Fruit fly (Drosophila melanogaster) whole organism, embryonic: ENCODE measurements around the gene CG31176.

Experiments used
- Atf6 ChIP-seq: fragments of 200-800 bp; sonication (Bioruptor generic); IDR thresholded peaks from 2 replicates; pipeline ENCODE4 v1.3.6; 2022; ENCODE audit warnings: missing biosample characterization, missing genetic modification characterization
- CG10147 ChIP-seq: fragments of 200-800 bp; sonication (Bioruptor generic); optimal IDR thresholded peaks from 2 replicates; lab custom pipeline; 2019; ENCODE audit warnings: missing biosample characterization, mild to moderate bottlenecking, missing genetic modification characterization, moderate library complexity
- CG10209 ChIP-seq: fragments of 200-800 bp; sonication (Bioruptor generic); optimal IDR thresholded peaks from 3 replicates; lab custom pipeline; 2017; ENCODE audit warnings: missing biosample characterization, mild to moderate bottlenecking, missing genetic modification characterization, missing genetic modification reagents
- CG10979 ChIP-seq: fragments of 200-800 bp; sonication (Bioruptor generic); optimal IDR thresholded peaks from 2 replicates; lab custom pipeline; 2018; ENCODE audit warnings: missing biosample characterization, mild to moderate bottlenecking, missing genetic modification characterization, moderate library complexity
- CG11093 ChIP-seq: fragments of 200-800 bp; sonication (Bioruptor generic); IDR thresholded peaks from 3 replicates; pipeline ENCODE4 v1.3.6; 2022; ENCODE audit warnings: missing biosample characterization, missing genetic modification characterization
- CG12942 ChIP-seq: fragments of 200-800 bp; sonication (Bioruptor generic); optimal IDR thresholded peaks from 3 replicates; lab custom pipeline; 2016; ENCODE audit warnings: missing biosample characterization, missing genetic modification characterization
- CG13624 ChIP-seq: fragments of 200-800 bp; sonication (Bioruptor generic); optimal IDR thresholded peaks from 2 replicates; lab custom pipeline; 2016; ENCODE audit warnings: missing biosample characterization, missing genetic modification characterization
- CG14050 ChIP-seq: fragments of 200-800 bp; sonication (Bioruptor generic); IDR thresholded peaks from 3 replicates; pipeline ENCODE4 v1.3.6; 2022; ENCODE audit warnings: missing biosample characterization, missing genetic modification characterization
- CG15073 ChIP-seq: fragments of 200-800 bp; sonication (Bioruptor generic); optimal IDR thresholded peaks from 2 replicates; lab custom pipeline; 2016; ENCODE audit warnings: missing biosample characterization, missing genetic modification characterization
- CG15269 ChIP-seq: fragments of 200-800 bp; sonication (Bioruptor generic); optimal IDR thresholded peaks from 2 replicates; lab custom pipeline; 2018; ENCODE audit warnings: missing biosample characterization, mild to moderate bottlenecking, missing genetic modification characterization, moderate library complexity
- CG1602 ChIP-seq: fragments of 200-800 bp; sonication (Bioruptor generic); optimal IDR thresholded peaks from 3 replicates; lab custom pipeline; 2016; ENCODE audit warnings: missing biosample characterization, missing genetic modification characterization
- CG17802 ChIP-seq: fragments of 200-800 bp; sonication (Bioruptor generic); optimal IDR thresholded peaks from 2 replicates; lab custom pipeline; 2018; ENCODE audit warnings: missing biosample characterization, mild to moderate bottlenecking, missing genetic modification characterization, moderate library complexity
- CG17912 ChIP-seq: fragments of 200-800 bp; sonication (Bioruptor generic); optimal IDR thresholded peaks from 2 replicates; lab custom pipeline; 2018; ENCODE audit warnings: missing biosample characterization, mild to moderate bottlenecking, missing genetic modification characterization
- CG2120 ChIP-seq: fragments of 200-800 bp; sonication (Bioruptor generic); optimal IDR thresholded peaks from 3 replicates; lab custom pipeline; 2016; ENCODE audit warnings: missing biosample characterization, missing genetic modification characterization
- CG31365 ChIP-seq: fragments of 200-800 bp; sonication (Bioruptor generic); optimal IDR thresholded peaks from 2 replicates; lab custom pipeline; 2018; ENCODE audit warnings: missing biosample characterization, mild to moderate bottlenecking, missing genetic modification characterization
- CG31441 ChIP-seq: fragments of 200-800 bp; sonication (Bioruptor generic); IDR thresholded peaks from 2 replicates; pipeline ENCODE4 v1.3.6; 2022; ENCODE audit warnings: missing biosample characterization, missing genetic modification characterization
- CG33557 ChIP-seq: fragments of 200-800 bp; sonication (Bioruptor generic); optimal IDR thresholded peaks from 2 replicates; lab custom pipeline; 2019; ENCODE audit warnings: missing biosample characterization, mild to moderate bottlenecking, missing genetic modification characterization, moderate library complexity
- CG3847 ChIP-seq: fragments of 200-800 bp; sonication (Bioruptor generic); IDR thresholded peaks from 2 replicates; pipeline ENCODE4 v1.3.6; 2022; ENCODE audit warnings: missing biosample characterization, missing genetic modification characterization
- CG43689 ChIP-seq: fragments of 200-800 bp; sonication (Bioruptor generic); IDR thresholded peaks from 2 replicates; pipeline ENCODE4 v1.3.6; 2022; ENCODE audit warnings: missing biosample characterization, missing genetic modification characterization
- CG6689 ChIP-seq: fragments of 200-800 bp; sonication (Bioruptor generic); IDR thresholded peaks from 2 replicates; pipeline ENCODE4 v1.3.6; 2022; ENCODE audit warnings: missing biosample characterization, missing genetic modification characterization
- CG9437 ChIP-seq: fragments of 200-800 bp; sonication (Bioruptor generic); optimal IDR thresholded peaks from 2 replicates; lab custom pipeline; 2018; ENCODE audit warnings: missing biosample characterization, mild to moderate bottlenecking, missing genetic modification characterization
- Deaf1 ChIP-seq: fragments of 200-800 bp; optimal IDR thresholded peaks from 3 replicates; lab custom pipeline; 2019; ENCODE audit warnings: missing biosample characterization, mild to moderate bottlenecking, missing genetic modification characterization, moderate library complexity
- Dp ChIP-seq: fragments of 200-800 bp; sonication (Bioruptor generic); optimal IDR thresholded peaks from 2 replicates; lab custom pipeline; 2018; ENCODE audit warnings: missing biosample characterization, mild to moderate bottlenecking, missing genetic modification characterization, moderate library complexity
- Drgx ChIP-seq: fragments of 200-800 bp; sonication (Bioruptor generic); IDR thresholded peaks from 2 replicates; pipeline ENCODE4 v1.3.6; 2022; ENCODE audit warnings: missing biosample characterization, missing genetic modification characterization
- Gsc ChIP-seq: fragments of 200-800 bp; sonication (Bioruptor generic); IDR thresholded peaks from 2 replicates; pipeline ENCODE4 v1.3.6; 2022; ENCODE audit warnings: missing biosample characterization, missing genetic modification characterization
- Hand ChIP-seq: fragments of 200-800 bp; sonication (Bioruptor generic); optimal IDR thresholded peaks from 2 replicates; lab custom pipeline; 2017; ENCODE audit warnings: mild to moderate bottlenecking, missing biosample characterization, missing genetic modification reagents, missing genetic modification characterization
- Hey ChIP-seq: fragments of 200-800 bp; sonication (Bioruptor generic); optimal IDR thresholded peaks from 3 replicates; lab custom pipeline; 2018; ENCODE audit warnings: missing biosample characterization, mild to moderate bottlenecking, missing genetic modification characterization
- HmgZ ChIP-seq: fragments of 200-800 bp; sonication (Bioruptor generic); optimal IDR thresholded peaks from 2 replicates; lab custom pipeline; 2018; ENCODE audit warnings: missing biosample characterization, mild to moderate bottlenecking, missing genetic modification characterization
- Mes4 ChIP-seq: fragments of 200-800 bp; sonication (Bioruptor generic); optimal IDR thresholded peaks from 2 replicates; lab custom pipeline; 2016; ENCODE audit warnings: missing biosample characterization, missing genetic modification characterization
- NC2α ChIP-seq: fragments of 200-800 bp; sonication (Bioruptor generic); optimal IDR thresholded peaks from 2 replicates; lab custom pipeline; 2016; ENCODE audit warnings: missing biosample characterization, missing genetic modification characterization
- Neu2 ChIP-seq: fragments of 200-800 bp; sonication (Bioruptor generic); optimal IDR thresholded peaks from 3 replicates; lab custom pipeline; 2016; ENCODE audit warnings: missing biosample characterization, missing genetic modification characterization, borderline replicate concordance
- Nf-YB ChIP-seq: fragments of 200-800 bp; sonication (Bioruptor generic); optimal IDR thresholded peaks from 3 replicates; lab custom pipeline; 2019; ENCODE audit warnings: missing biosample characterization, mild to moderate bottlenecking, missing genetic modification characterization, moderate library complexity
- Sox102F ChIP-seq: fragments of 200-800 bp; sonication (Bioruptor generic); optimal IDR thresholded peaks from 2 replicates; lab custom pipeline; 2018; ENCODE audit warnings: missing biosample characterization, mild to moderate bottlenecking, missing genetic modification characterization, moderate library complexity
- Spps ChIP-seq: fragments of 200-800 bp; sonication (Bioruptor generic); optimal IDR thresholded peaks from 2 replicates; lab custom pipeline; 2018; ENCODE audit warnings: missing biosample characterization, mild to moderate bottlenecking, missing genetic modification characterization
- az2 ChIP-seq: fragments of 200-800 bp; sonication (Bioruptor generic); optimal IDR thresholded peaks from 3 replicates; lab custom pipeline; 2016; ENCODE audit warnings: missing biosample characterization, missing genetic modification characterization
- cas ChIP-seq: fragments of 200-800 bp; sonication (Bioruptor generic); IDR thresholded peaks from 2 replicates; pipeline ENCODE4 v1.3.6; 2022; ENCODE audit warnings: missing biosample characterization, missing genetic modification characterization
- ci ChIP-seq: fragments of 200-800 bp; sonication (Bioruptor generic); IDR thresholded peaks from 3 replicates; pipeline ENCODE4 v1.3.6; 2022; ENCODE audit warnings: missing biosample characterization, missing genetic modification characterization
- crp ChIP-seq, 2 experiments: fragments of 200-800 bp; sonication (Bioruptor generic); optimal IDR thresholded peaks; 2 replicates in 1 of 2; 3 replicates in 1 of 2; lab custom pipeline; 2017; ENCODE audit warnings: missing biosample characterization in 2 of 2, missing genetic modification characterization in 2 of 2, mild to moderate bottlenecking in 1 of 2, moderate library complexity in 1 of 2
- dimm ChIP-seq: fragments of 200-800 bp; sonication (Bioruptor generic); IDR thresholded peaks from 2 replicates; pipeline ENCODE4 v1.3.6; 2022; ENCODE audit warnings: missing biosample characterization, missing genetic modification characterization
- ham ChIP-seq: fragments of 200-800 bp; sonication (Bioruptor generic); IDR thresholded peaks from 2 replicates; pipeline ENCODE4 v1.3.6; 2022; ENCODE audit warnings: missing biosample characterization, missing genetic modification characterization
- ind ChIP-seq: fragments of 200-800 bp; sonication (Bioruptor generic); optimal IDR thresholded peaks from 3 replicates; lab custom pipeline; 2016; ENCODE audit warnings: missing biosample characterization, missing genetic modification characterization
- mld ChIP-seq: fragments of 200-800 bp; sonication (Bioruptor generic); IDR thresholded peaks from 3 replicates; pipeline ENCODE4 v1.3.6; 2022; ENCODE audit warnings: missing biosample characterization, missing genetic modification characterization; ENCODE audit not compliant: partially characterized antibody
- nmo ChIP-seq: fragments of 200-800 bp; sonication (Bioruptor generic); optimal IDR thresholded peaks from 2 replicates; lab custom pipeline; 2018; ENCODE audit warnings: missing biosample characterization, mild to moderate bottlenecking, missing genetic modification characterization, moderate library complexity
- pita ChIP-seq: fragments of 200-800 bp; sonication (Bioruptor generic); optimal IDR thresholded peaks from 2 replicates; lab custom pipeline; 2017; ENCODE audit warnings: missing biosample characterization, mild to moderate bottlenecking, missing genetic modification characterization
- pzg ChIP-seq: fragments of 200-800 bp; sonication (Bioruptor generic); optimal IDR thresholded peaks from 3 replicates; lab custom pipeline; 2018; ENCODE audit warnings: missing biosample characterization, mild to moderate bottlenecking, missing genetic modification characterization, moderate library complexity
- sens ChIP-seq: fragments of 200-800 bp; sonication (Bioruptor generic); peaks from one replicate; lab custom pipeline; 2016; ENCODE audit warnings: missing biosample characterization, missing genetic modification characterization
- toy ChIP-seq: fragments of 200-800 bp; sonication (Bioruptor generic); IDR thresholded peaks from 2 replicates; pipeline ENCODE4 v1.3.6; 2022; ENCODE audit warnings: missing biosample characterization, missing genetic modification characterization
- unpg ChIP-seq: fragments of 200-800 bp; sonication (Bioruptor generic); optimal IDR thresholded peaks from 3 replicates; lab custom pipeline; 2018; ENCODE audit warnings: missing biosample characterization, mild to moderate bottlenecking, missing genetic modification characterization, moderate library complexity
- usp ChIP-seq: fragments of >200 bp; optimal IDR thresholded peaks from 2 replicates; lab custom pipeline; 2017; ENCODE audit warnings: missing biosample characterization, missing genetic modification characterization
- wor ChIP-seq: fragments of 200-800 bp; sonication (Bioruptor generic); IDR thresholded peaks from 2 replicates; pipeline ENCODE4 v1.3.6; 2022; ENCODE audit warnings: missing biosample characterization, missing genetic modification characterization
- zen ChIP-seq: fragments of 200-800 bp; sonication (Bioruptor generic); optimal IDR thresholded peaks from 3 replicates; lab custom pipeline; 2018; ENCODE audit warnings: missing biosample characterization, mild to moderate bottlenecking, missing genetic modification characterization, moderate library complexity

CG31176 gene

DNA sequence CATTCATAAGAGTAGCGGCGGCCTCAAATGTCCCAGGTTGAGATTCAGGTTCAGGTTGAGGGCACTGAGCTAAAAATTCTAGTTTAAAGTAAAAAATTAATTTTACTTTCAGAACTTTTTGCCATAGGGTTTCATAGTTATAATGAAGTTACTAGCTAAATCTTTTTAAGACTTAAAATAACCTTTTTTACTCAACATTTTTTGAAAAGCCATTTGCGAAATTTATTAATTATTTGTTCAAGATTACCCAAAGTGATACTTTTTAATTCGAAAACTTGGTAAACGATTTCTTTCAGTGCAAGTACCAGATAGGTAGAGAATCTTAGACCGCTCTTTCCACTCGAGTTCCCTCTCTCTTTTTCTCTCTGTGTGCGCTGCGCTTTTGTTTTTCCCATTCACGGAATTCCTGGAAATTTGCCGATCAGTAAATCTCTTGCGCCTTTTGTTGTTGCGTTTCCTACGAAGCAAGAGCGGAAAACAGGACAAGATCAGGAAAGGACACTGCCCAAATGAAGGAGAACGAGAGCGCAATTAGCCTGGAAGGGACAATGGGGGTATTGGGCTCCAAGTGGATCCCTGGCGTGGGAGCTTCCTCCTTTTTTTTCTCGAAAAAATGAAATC is 77.8 kb downstream of the CG31176 start (continued):
- TF ChIP-seq Drgx (GFP tag; lab: Robert Waterston, UW), result no peak
- TF ChIP-seq Dp, result no peak
- TF ChIP-seq CG1602, result peak; percentile 72
- no peak for TF ChIP-seq HmgZ (tag; lab: Kevin White, UChicago)
- no peak for TF ChIP-seq CG14050
- TF ChIP-seq unpg (GFP tag; lab: Kevin White, UChicago), result peak; percentile 68
- TF ChIP-seq cas, result no peak
- no peak for TF ChIP-seq CG15269 (tag; lab: Kevin White, UChicago)
- no peak for TF ChIP-seq ham (GFP tag; lab: Robert Waterston, UW)
- no peak for TF ChIP-seq CG2120
- no peak for TF ChIP-seq Deaf1
- peak; percentile 92 for TF ChIP-seq CG10979
- TF ChIP-seq CG31441 (GFP tag; lab: Robert Waterston, UW), result peak; percentile 78
- peak; percentile 83 for TF ChIP-seq Neu2
- TF ChIP-seq Hand (GFP tag; lab: Kevin White, UChicago), result no peak
- TF ChIP-seq CG12942, result no peak
- TF ChIP-seq nmo (GFP tag; lab: Kevin White, UChicago), result peak; percentile 85
- no peak for TF ChIP-seq CG43689
- no peak for TF ChIP-seq CG13624 (GFP tag; lab: Kevin White, UChicago)
- peak; percentile 9 for TF ChIP-seq Sox102F (GFP tag; lab: Kevin White, UChicago)
- no peak for TF ChIP-seq pita
- no peak for TF ChIP-seq dimm (GFP tag; lab: Robert Waterston, UW)
- no peak for TF ChIP-seq Hey (tag; lab: Kevin White, UChicago)
- TF ChIP-seq usp (GFP tag; lab: Kevin White, UChicago), result no peak
- TF ChIP-seq CG33557 (GFP tag; lab: Kevin White, UChicago), result peak; percentile 94
- TF ChIP-seq CG17912 (GFP tag; lab: Kevin White, UChicago), result no peak
- no peak for TF ChIP-seq CG3847
- TF ChIP-seq CG6689 (GFP tag; lab: Robert Waterston, UW), result peak; percentile 72
- TF ChIP-seq CG11093 (GFP tag; lab: Robert Waterston, UW), result no peak
- peak; percentile 61 for TF ChIP-seq Nf-YB
- TF ChIP-seq CG15073 (GFP tag; lab: Kevin White, UChicago), result no peak
- TF ChIP-seq wor (GFP tag; lab: Robert Waterston, UW), result no peak
- TF ChIP-seq CG31365 (tag; lab: Kevin White, UChicago), result no peak
- TF ChIP-seq NC2α, result peak; percentile 26
- peak; percentile 24; the same call in 1 of the 3 replicates for TF ChIP-seq ci (GFP tag; lab: Robert Waterston, UW)
- peak; percentile 81 for TF ChIP-seq Spps (tag; lab: Kevin White, UChicago)
- TF ChIP-seq pzg (GFP tag; lab: Kevin White, UChicago), result no peak
- TF ChIP-seq Mes4, result peak; percentile 28
- no peak for TF ChIP-seq Gsc (GFP tag; lab: Robert Waterston, UW)
- peak; percentile 56 for TF ChIP-seq az2 (GFP tag; lab: Kevin White, UChicago)
- no peak for TF ChIP-seq mld (GFP tag; lab: Robert Waterston, UW)
- TF ChIP-seq toy (GFP tag; lab: Robert Waterston, UW), result no peak
- peak; percentile 63 for TF ChIP-seq CG10209 (GFP tag; lab: Kevin White, UChicago)
- peak in 1 of 2 experiments; percentile 6 for TF ChIP-seq crp (GFP tag; optimal IDR thresholded peaks at IDR 0.05; lab: Kevin White, UChicago)
- TF ChIP-seq sens, result peak; percentile 95
- TF ChIP-seq Atf6 (GFP tag; lab: Robert Waterston, UW), result no peak
- TF ChIP-seq zen (tag; lab: Kevin White, UChicago), result peak; percentile 98
- TF ChIP-seq CG10147 (GFP tag; lab: Kevin White, UChicago), result peak; percentile 14
- no peak for TF ChIP-seq ind (GFP tag; lab: Kevin White, UChicago)
- TF ChIP-seq CG9437, result peak; percentile 28
- TF ChIP-seq CG17802 (tag; lab: Kevin White, UChicago), result peak; percentile 7
